Fruit fly (Drosophila melanogaster) whole organism, prepupa: ENCODE results near the gene rush.

Source experiments
- Blimp-1 ChIP-seq: fragments of 200-800 bp; sonication (Bioruptor generic); optimal IDR thresholded peaks from 3 replicates; lab custom pipeline; 2017; ENCODE audit warnings: missing biosample characterization, missing genetic modification characterization, mild to moderate bottlenecking, moderate library complexity, missing genetic modification reagents
- CG15336 ChIP-seq: fragments of 200-800 bp; sonication (Bioruptor generic); IDR thresholded peaks from 2 replicates; pipeline ENCODE4 v1.3.6; 2022; ENCODE audit warnings: missing biosample characterization, missing genetic modification characterization
- CG8119 ChIP-seq: fragments of 200-800 bp; sonication (Bioruptor generic); IDR thresholded peaks from 3 replicates; pipeline ENCODE4 v1.3.6; 2022; ENCODE audit warnings: missing biosample characterization, missing genetic modification characterization
- cyc ChIP-seq: fragments of 200-800 bp; sonication (Bioruptor generic); optimal IDR thresholded peaks from 3 replicates; lab custom pipeline; 2016; ENCODE audit warnings: missing biosample characterization, missing genetic modification characterization
- ss ChIP-seq, 2 experiments: fragments of 200-800 bp; sonication (Bioruptor generic); optimal IDR thresholded peaks; 2 replicates in 1 of 2; 3 replicates in 1 of 2; lab custom pipeline; 2017 to 2018; ENCODE audit warnings: mild to moderate bottlenecking in 2 of 2, missing biosample characterization in 2 of 2, missing genetic modification characterization in 2 of 2, moderate library complexity in 1 of 2

DNA sequence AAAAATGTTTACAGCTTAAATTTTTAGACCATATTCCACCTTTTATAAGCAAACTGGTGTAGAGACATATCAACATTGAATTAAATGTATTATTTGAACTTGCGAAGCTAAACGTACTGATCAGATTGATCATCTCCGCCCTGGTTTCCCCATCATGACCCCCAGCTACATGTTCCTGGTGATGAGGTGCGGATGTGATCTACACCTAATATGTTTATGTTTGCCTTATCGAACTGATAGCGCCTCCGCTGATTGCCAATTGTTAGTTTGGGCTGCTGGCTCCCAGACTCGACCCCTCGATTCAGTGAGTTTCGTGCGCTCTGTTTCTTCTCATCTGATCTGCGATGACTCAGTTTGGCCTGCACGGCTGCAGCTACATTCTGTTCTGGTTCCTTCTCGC lies 6.1 kb upstream of the rush start, which contains the start of gene CG14780:
- no peak for TF ChIP-seq cyc
- TF ChIP-seq CG15336 (GFP tag; lab: Robert Waterston, UW) = no peak
- TF ChIP-seq CG8119 (GFP tag; lab: Robert Waterston, UW) = no peak
- TF ChIP-seq Blimp-1 (GFP tag; lab: Kevin White, UChicago) = no peak
- TF ChIP-seq ss (GFP tag; optimal IDR thresholded peaks at IDR 0.05; lab: Kevin White, UChicago) = no peak
